Fruit fly (Drosophila melanogaster) whole organism, embryonic: Measurements from ENCODE around the gene lin-52.

Experiments used
- Atf3 ChIP-seq: fragments of 200-800 bp; sonication (Bioruptor generic); optimal IDR thresholded peaks from 3 replicates; lab custom pipeline; 2016; ENCODE audit warnings: missing biosample characterization, missing genetic modification characterization
- Bgb ChIP-seq: fragments of 200-800 bp; sonication (Bioruptor generic); IDR thresholded peaks from 2 replicates; pipeline ENCODE4 v1.3.6; 2022; ENCODE audit warnings: missing biosample characterization, missing genetic modification characterization; ENCODE audit not compliant: partially characterized antibody
- CG11093 ChIP-seq: fragments of 200-800 bp; sonication (Bioruptor generic); IDR thresholded peaks from 3 replicates; pipeline ENCODE4 v1.3.6; 2022; ENCODE audit warnings: missing biosample characterization, missing genetic modification characterization
- CG11695 ChIP-seq: fragments of 200-800 bp; sonication (Bioruptor generic); IDR thresholded peaks from 3 replicates; pipeline ENCODE4 v1.3.6; 2022; ENCODE audit warnings: missing biosample characterization, missing genetic modification characterization
- CG11696 ChIP-seq: fragments of 200-800 bp; sonication (Bioruptor generic); IDR thresholded peaks from 2 replicates; pipeline ENCODE4 v1.3.6; 2022; ENCODE audit warnings: missing biosample characterization, missing genetic modification characterization
- CG12155 ChIP-seq: fragments of 200-800 bp; sonication (Bioruptor generic); optimal IDR thresholded peaks from 3 replicates; lab custom pipeline; 2016; ENCODE audit warnings: missing biosample characterization, missing genetic modification characterization
- CG1233 ChIP-seq: fragments of 200-800 bp; sonication (Bioruptor generic); optimal IDR thresholded peaks from 4 replicates; lab custom pipeline; 2018; ENCODE audit warnings: missing biosample characterization, mild to moderate bottlenecking, missing genetic modification characterization
- CG13424 ChIP-seq: fragments of 200-800 bp; sonication (Bioruptor generic); optimal IDR thresholded peaks from 2 replicates; lab custom pipeline; 2019; ENCODE audit warnings: missing biosample characterization, mild to moderate bottlenecking, missing genetic modification characterization, moderate library complexity
- CG15073 ChIP-seq: fragments of 200-800 bp; sonication (Bioruptor generic); optimal IDR thresholded peaks from 2 replicates; lab custom pipeline; 2016; ENCODE audit warnings: missing biosample characterization, missing genetic modification characterization
- CG16779 ChIP-seq: fragments of 200-800 bp; sonication (Bioruptor generic); IDR thresholded peaks from 2 replicates; pipeline ENCODE4 v1.3.6; 2022; ENCODE audit warnings: missing biosample characterization, missing genetic modification characterization
- CG17186 ChIP-seq: fragments of 200-800 bp; sonication (Bioruptor generic); optimal IDR thresholded peaks from 3 replicates; lab custom pipeline; 2017; ENCODE audit warnings: missing biosample characterization, missing genetic modification reagents, missing genetic modification characterization
- CG18764 ChIP-seq: fragments of 200-800 bp; sonication (Bioruptor generic); optimal IDR thresholded peaks from 3 replicates; lab custom pipeline; 2016; ENCODE audit warnings: missing biosample characterization, missing genetic modification characterization
- CG4854 ChIP-seq: fragments of 200-800 bp; sonication (Bioruptor generic); optimal IDR thresholded peaks from 2 replicates; lab custom pipeline; 2016; ENCODE audit warnings: missing biosample characterization, missing genetic modification characterization, inconsistent platforms
- CG5245 ChIP-seq: fragments of 200-800 bp; sonication (Bioruptor generic); optimal IDR thresholded peaks from 3 replicates; lab custom pipeline; 2016; ENCODE audit warnings: missing biosample characterization, missing genetic modification characterization
- CG6272 ChIP-seq: fragments of 200-800 bp; sonication (Bioruptor generic); IDR thresholded peaks from 2 replicates; pipeline ENCODE4 v1.3.6; 2022; ENCODE audit warnings: missing biosample characterization, missing genetic modification characterization
- CG6854 ChIP-seq: fragments of 200-800 bp; sonication (Bioruptor generic); optimal IDR thresholded peaks from 3 replicates; lab custom pipeline; 2017; ENCODE audit warnings: missing biosample characterization, mild to moderate bottlenecking, missing genetic modification characterization
- CG7372 ChIP-seq: fragments of 200-800 bp; sonication (Bioruptor generic); IDR thresholded peaks from 2 replicates; pipeline ENCODE4 v1.3.6; 2022; ENCODE audit warnings: missing biosample characterization, missing genetic modification characterization
- CG7963 ChIP-seq: fragments of 200-800 bp; sonication (Bioruptor generic); IDR thresholded peaks from 3 replicates; pipeline ENCODE4 v1.3.6; 2022; ENCODE audit warnings: missing biosample characterization, missing genetic modification characterization; ENCODE audit not compliant: partially characterized antibody
- CG8478 ChIP-seq: fragments of >200 bp; optimal IDR thresholded peaks from 2 replicates; lab custom pipeline; 2018
- CG9215 ChIP-seq: fragments of 200-800 bp; sonication (Bioruptor generic); IDR thresholded peaks from 2 replicates; pipeline ENCODE4 v1.3.6; 2022; ENCODE audit warnings: missing biosample characterization, missing genetic modification characterization
- Chrac-16 ChIP-seq: fragments of 200-800 bp; sonication (Bioruptor generic); optimal IDR thresholded peaks from 3 replicates; lab custom pipeline; 2016; ENCODE audit warnings: missing biosample characterization, missing genetic modification characterization
- Dad ChIP-seq: fragments of 200-800 bp; sonication (Bioruptor generic); optimal IDR thresholded peaks from 3 replicates; lab custom pipeline; 2016; ENCODE audit warnings: missing biosample characterization, missing genetic modification characterization
- Dll ChIP-seq: fragments of 200-800 bp; sonication (Bioruptor generic); IDR thresholded peaks from 4 replicates; pipeline ENCODE4 v1.3.6; 2022; ENCODE audit warnings: missing biosample characterization, missing genetic modification characterization; ENCODE audit not compliant: partially characterized antibody
- Ets65A ChIP-seq: fragments of 200-800 bp; sonication (Bioruptor generic); peaks from one replicate; lab custom pipeline; 2016; ENCODE audit warnings: missing biosample characterization, missing genetic modification characterization
- HmgD ChIP-seq: fragments of 200-800 bp; sonication (Bioruptor generic); optimal IDR thresholded peaks from 3 replicates; lab custom pipeline; 2016; ENCODE audit warnings: missing biosample characterization, missing genetic modification characterization
- Kr ChIP-seq: fragments of 200-800 bp; sonication (Bioruptor generic); optimal IDR thresholded peaks from 2 replicates; lab custom pipeline; 2017; ENCODE audit warnings: missing biosample characterization, mild to moderate bottlenecking, missing genetic modification characterization
- MBD-R2 ChIP-seq: fragments of 200-800 bp; sonication (Bioruptor generic); IDR thresholded peaks from 2 replicates; pipeline ENCODE4 v1.3.6; 2022; ENCODE audit warnings: missing biosample characterization, missing genetic modification characterization
- MESR4 ChIP-seq: fragments of 200-800 bp; sonication (Bioruptor generic); optimal IDR thresholded peaks from 2 replicates; lab custom pipeline; 2018; ENCODE audit warnings: missing biosample characterization, mild to moderate bottlenecking, missing genetic modification characterization, moderate library complexity
- Max ChIP-seq: fragments of 200-800 bp; sonication (Bioruptor generic); optimal IDR thresholded peaks from 2 replicates; lab custom pipeline; 2016; ENCODE audit warnings: missing biosample characterization, mild to moderate bottlenecking, missing genetic modification characterization
- Myb ChIP-seq: fragments of 200-800 bp; sonication (Bioruptor generic); optimal IDR thresholded peaks from 2 replicates; lab custom pipeline; 2016; ENCODE audit warnings: missing biosample characterization, missing genetic modification characterization
- Oli ChIP-seq: fragments of 200-800 bp; sonication (Bioruptor generic); optimal IDR thresholded peaks from 2 replicates; lab custom pipeline; 2018; ENCODE audit warnings: missing biosample characterization, mild to moderate bottlenecking, missing genetic modification characterization, moderate library complexity
- Optix ChIP-seq: fragments of 200-800 bp; sonication (Bioruptor generic); IDR thresholded peaks from 3 replicates; pipeline ENCODE4 v1.3.6; 2022; ENCODE audit warnings: missing biosample characterization, missing genetic modification characterization
- Sox102F ChIP-seq: fragments of 200-800 bp; sonication (Bioruptor generic); optimal IDR thresholded peaks from 2 replicates; lab custom pipeline; 2018; ENCODE audit warnings: missing biosample characterization, mild to moderate bottlenecking, missing genetic modification characterization, moderate library complexity
- al ChIP-seq: fragments of 200-800 bp; sonication (Bioruptor generic); IDR thresholded peaks from 2 replicates; pipeline ENCODE4 v1.3.6; 2022; ENCODE audit warnings: missing biosample characterization, missing genetic modification characterization
- ara ChIP-seq: fragments of 200-800 bp; sonication (Bioruptor generic); IDR thresholded peaks from 2 replicates; pipeline ENCODE4 v1.3.6; 2022; ENCODE audit warnings: missing biosample characterization, missing genetic modification characterization
- bsh ChIP-seq, 2 experiments: fragments of 200-800 bp; sonication (Bioruptor generic); optimal IDR thresholded peaks; 2 replicates each; lab custom pipeline; 2017 to 2018; ENCODE audit warnings: mild to moderate bottlenecking in 2 of 2, missing biosample characterization in 2 of 2, missing genetic modification characterization in 2 of 2, moderate library complexity in 1 of 2
- cg ChIP-seq: fragments of 200-800 bp; sonication (Bioruptor generic); optimal IDR thresholded peaks from 3 replicates; lab custom pipeline; 2019; ENCODE audit warnings: missing biosample characterization, mild to moderate bottlenecking, missing genetic modification characterization, moderate library complexity
- croc ChIP-seq: fragments of 200-800 bp; sonication (Bioruptor generic); conservative IDR thresholded peaks from 3 replicates; pipeline ENCODE4 v1.3.6; 2022; ENCODE audit warnings: missing biosample characterization, missing genetic modification characterization
- eve ChIP-seq, 2 experiments: fragments of >200 bp; optimal IDR thresholded peaks; 2 replicates each; lab custom pipeline; 2017; ENCODE audit warnings: missing biosample characterization in 2 of 2, missing genetic modification characterization in 2 of 2
- fd3F ChIP-seq: fragments of 200-800 bp; sonication (Bioruptor generic); optimal IDR thresholded peaks from 2 replicates; lab custom pipeline; 2018; ENCODE audit warnings: missing biosample characterization, mild to moderate bottlenecking, missing genetic modification characterization, moderate library complexity
- gce ChIP-seq: fragments of 200-800 bp; sonication (Bioruptor generic); IDR thresholded peaks from 3 replicates; pipeline ENCODE4 v1.3.6; 2022; ENCODE audit warnings: missing biosample characterization, missing genetic modification characterization
- gcm ChIP-seq: fragments of 200-800 bp; sonication (Bioruptor generic); optimal IDR thresholded peaks from 2 replicates; lab custom pipeline; 2019; ENCODE audit warnings: missing biosample characterization, mild to moderate bottlenecking, missing genetic modification characterization, moderate library complexity
- hkb ChIP-seq, 2 experiments: fragments of 200-800 bp in 1 of 2; fragments of >200 bp in 1 of 2; sonication (Bioruptor generic) in 1 of 2; IDR thresholded peaks in 1 of 2; optimal IDR thresholded peaks in 1 of 2; 2 replicates each; pipeline versions ENCODE4 v1.3.6 to Lab custom; 2017 to 2022; ENCODE audit warnings: missing biosample characterization in 1 of 2, missing genetic modification characterization in 1 of 2
- inv ChIP-seq: fragments of 200-800 bp; sonication (Bioruptor generic); IDR thresholded peaks from 2 replicates; pipeline ENCODE4 v1.3.6; 2022; ENCODE audit warnings: missing biosample characterization, missing genetic modification characterization; ENCODE audit not compliant: partially characterized antibody
- knrl ChIP-seq: fragments of 200-800 bp; sonication (Bioruptor generic); IDR thresholded peaks from 3 replicates; pipeline ENCODE4 v1.3.6; 2022; ENCODE audit warnings: missing biosample characterization, missing genetic modification characterization; ENCODE audit not compliant: partially characterized antibody
- lilli ChIP-seq: fragments of 200-800 bp; sonication (Bioruptor generic); optimal IDR thresholded peaks from 3 replicates; lab custom pipeline; 2016; ENCODE audit warnings: missing biosample characterization, missing genetic modification characterization
- pb ChIP-seq: fragments of 200-800 bp; sonication (Bioruptor generic); optimal IDR thresholded peaks from 3 replicates; lab custom pipeline; 2016; ENCODE audit warnings: missing biosample characterization, missing genetic modification characterization
- ranshi ChIP-seq: fragments of 200-800 bp; sonication (Bioruptor generic); IDR thresholded peaks from 2 replicates; pipeline ENCODE4 v1.3.6; 2022; ENCODE audit warnings: missing biosample characterization, missing genetic modification characterization
- salm ChIP-seq: fragments of 200-800 bp; sonication (Bioruptor generic); optimal IDR thresholded peaks from 2 replicates; lab custom pipeline; 2018; ENCODE audit warnings: missing biosample characterization, mild to moderate bottlenecking, missing genetic modification characterization
- trh ChIP-seq: fragments of 200-800 bp; sonication (Bioruptor generic); optimal IDR thresholded peaks from 2 replicates; lab custom pipeline; 2016; ENCODE audit warnings: missing biosample characterization, missing genetic modification characterization
- vfl ChIP-seq: fragments of 200-800 bp; sonication (Bioruptor generic); optimal IDR thresholded peaks from 2 replicates; lab custom pipeline; 2016; ENCODE audit warnings: missing biosample characterization, missing genetic modification characterization

The lin-52 gene

dm6 chrX:5724744-5725185, 30.0 kb downstream of the lin-52 start (continued):
- TF ChIP-seq bsh (GFP tag; optimal IDR thresholded peaks at IDR 0.05; lab: Kevin White, UChicago) (peak; percentile 79 to 81), CG16779 (GFP tag; lab: Robert Waterston, UW) (no peak), CG17186 (peak; percentile 42), al (GFP tag; lab: Robert Waterston, UW) (no peak), CG8478 (no peak), MESR4 (GFP tag; lab: Kevin White, UChicago) (no peak), Optix (peak; percentile 56; the same call in 1 of the 3 replicates), knrl (GFP tag; lab: Robert Waterston, UW) (no peak), CG7963 (GFP tag; lab: Robert Waterston, UW) (no peak), CG9215 (no peak), CG18764 (GFP tag; lab: Kevin White, UChicago) (no peak), ranshi (GFP tag; lab: Robert Waterston, UW) (0 out of 2 replicates have a peak, but pooled peaks have one; percentile 18), CG6854 (GFP tag; lab: Kevin White, UChicago) (no peak), gcm (GFP tag; lab: Kevin White, UChicago) (peak; percentile 35), eve (GFP tag; optimal IDR thresholded peaks at IDR 0.05; lab: Kevin White, UChicago) (peak in 1 of 2 experiments; percentile 42), lilli (GFP tag; lab: Kevin White, UChicago) (peak; percentile 55), croc (GFP tag; lab: Robert Waterston, UW) (no peak), Max (GFP tag; lab: Kevin White, UChicago) (no peak), CG4854 (GFP tag; lab: Kevin White, UChicago) (no peak), trh (GFP tag; lab: Kevin White, UChicago) (no peak), Sox102F (GFP tag; lab: Kevin White, UChicago) (peak; percentile 71), CG13424 (peak; percentile 47), Oli (tag; lab: Kevin White, UChicago) (peak; percentile 30), Kr (no peak), CG1233 (GFP tag; lab: Kevin White, UChicago) (peak; percentile 47), CG11093 (GFP tag; lab: Robert Waterston, UW) (peak; percentile 51; the same call in 1 of the 3 replicates), Atf3 (no peak), ara (GFP tag; lab: Robert Waterston, UW) (peak; percentile 43; the same call in 1 of the 2 replicates), CG12155 (GFP tag; lab: Kevin White, UChicago) (no peak), salm (tag; lab: Kevin White, UChicago) (peak; percentile 33), vfl (no peak), HmgD (GFP tag; lab: Kevin White, UChicago) (no peak), cg (GFP tag; lab: Kevin White, UChicago) (no peak), hkb (optimal IDR thresholded peaks at IDR 0.05; lab: Kevin White, UChicago) (no peak), hkb (GFP tag; IDR thresholded peaks at IDR 0.05; lab: Robert Waterston, UW) (peak; percentile 46), pb (GFP tag; lab: Kevin White, UChicago) (peak; percentile 21), Chrac-16 (no peak), gce (no peak), Bgb (GFP tag; lab: Robert Waterston, UW) (no peak), CG6272 (GFP tag; lab: Robert Waterston, UW) (no peak), inv (GFP tag; lab: Robert Waterston, UW) (no peak), CG15073 (GFP tag; lab: Kevin White, UChicago) (no peak), fd3F (GFP tag; lab: Kevin White, UChicago) (no peak), Dll (GFP tag; lab: Robert Waterston, UW) (no peak), CG7372 (no peak), Dad (GFP tag; lab: Kevin White, UChicago) (peak; percentile 7), Ets65A (GFP tag; lab: Kevin White, UChicago) (peak; percentile 91), MBD-R2 (GFP tag; lab: Robert Waterston, UW) (no peak; the same call in 1 of the 2 replicates), CG11695 (GFP tag; lab: Robert Waterston, UW) (no peak), CG11696 (GFP tag; lab: Robert Waterston, UW) (no peak), CG5245 (GFP tag; lab: Kevin White, UChicago) (peak; percentile 35), Myb (peak; percentile 4)
